Worm (Caenorhabditis elegans): ENCODE results near the gene mec-2.

The mec-2 gene

ce11 chrX:5565478-5565877, 2.1 kb upstream of the mec-2 start:
- no peak for TF ChIP-seq hif-1 (tag; optimal IDR thresholded peaks at IDR 0.05)
- TF ChIP-seq snpc-1.2 (GFP tag; IDR thresholded peaks at IDR 0.05), result no peak
- no peak for TF ChIP-seq gei-8 (GFP tag; optimal IDR thresholded peaks at IDR 0.05)
- TF ChIP-seq duxl-1 (tag; optimal IDR thresholded peaks at IDR 0.05; ENCODE audit: poor library complexity), result no peak
- TF ChIP-seq daf-8 (GFP tag; IDR thresholded peaks at IDR 0.05), result no peak
- TF ChIP-seq hmg-1.1 (GFP tag; IDR thresholded peaks at IDR 0.05), result no peak
- no peak for TF ChIP-seq nhr-48 (tag; optimal IDR thresholded peaks at IDR 0.05)
- no peak for TF ChIP-seq ZK546.5 (tag; optimal IDR thresholded peaks at IDR 0.05)
- TF ChIP-seq aly-2 (tag; optimal IDR thresholded peaks at IDR 0.05), result no peak
- no peak for TF ChIP-seq set-16 (GFP tag; IDR thresholded peaks at IDR 0.05)
- TF ChIP-seq ceh-20 (GFP tag; IDR thresholded peaks at IDR 0.05), result no peak
- TF ChIP-seq zfp-3 (GFP tag; conservative IDR thresholded peaks at IDR 0.05), result no peak
- TF ChIP-seq nhr-28 (tag; optimal IDR thresholded peaks at IDR 0.05), result no peak
- TF ChIP-seq skn-1 (tag; optimal IDR thresholded peaks at IDR 0.05), result no peak
- TF ChIP-seq attf-4 (tag; optimal IDR thresholded peaks at IDR 0.05), result no peak

ce11 chrX:5572638-5573037, 5.1 kb downstream of the mec-2 start:
- TF ChIP-seq set-16 (GFP tag; IDR thresholded peaks at IDR 0.05), result peak; percentile 66
- TF ChIP-seq Y48G9A.11 (GFP tag; IDR thresholded peaks at IDR 0.05), result 0 out of 2 replicates have a peak, but pooled peaks have one; percentile 7
- TF ChIP-seq unc-130 (GFP tag; optimal IDR thresholded peaks at IDR 0.05), result no peak

ce11 chrX:5579714-5580265, 12.2 kb downstream of the mec-2 start:
- TF ChIP-seq lin-13 (GFP tag; optimal IDR thresholded peaks at IDR 0.05) (no peak), ces-1 (GFP tag; optimal IDR thresholded peaks at IDR 0.05) (peak; percentile 2)

- TF ChIP-seq mxl-3 (GFP tag; optimal IDR thresholded peaks at IDR 0.05), result peak; percentile 38
- 0 out of 2 replicates have a peak, but pooled peaks have one; percentile 44 for TF ChIP-seq ceh-20 (GFP tag; IDR thresholded peaks at IDR 0.05)
- TF ChIP-seq aha-1 (tag), result peak; percentile 93
- TF ChIP-seq hlh-30 (tag; optimal IDR thresholded peaks at IDR 0.05; ENCODE audit: insufficient read depth), result peak; percentile 45
- TF ChIP-seq rbr-2 (tag; optimal IDR thresholded peaks at IDR 0.05), result peak; percentile 27
- TF ChIP-seq hif-1 (tag; optimal IDR thresholded peaks at IDR 0.05), result peak in 1 of 2 experiments; percentile 51
- peak in 1 of 2 experiments; percentile 8 for TF ChIP-seq mdl-1 (tag; optimal IDR thresholded peaks at IDR 0.05)
- TF ChIP-seq nhr-11 (tag; optimal IDR thresholded peaks at IDR 0.05), result peak; percentile 48
- peak; percentile 21; the same call in 1 of the 2 replicates for TF ChIP-seq dmd-6 (GFP tag; IDR thresholded peaks at IDR 0.05)
- TF ChIP-seq ctbp-1 (GFP tag; IDR thresholded peaks at IDR 0.05), result peak; percentile 21; the same call in 1 of the 2 replicates
- no peak for TF ChIP-seq mdt-29 (GFP tag; IDR thresholded peaks at IDR 0.05)
- TF ChIP-seq ztf-11 (tag; optimal IDR thresholded peaks at IDR 0.05), result no peak
- TF ChIP-seq lim-7 (GFP tag; IDR thresholded peaks at IDR 0.05), result 0 out of 2 replicates have a peak, but pooled peaks have one; percentile 41
- no peak for TF ChIP-seq Y48G9A.11 (GFP tag; IDR thresholded peaks at IDR 0.05)
- no peak for TF ChIP-seq ztf-7 (tag; optimal IDR thresholded peaks at IDR 0.05)
- peak; percentile 44 for TF ChIP-seq hlh-11 (tag; optimal IDR thresholded peaks at IDR 0.05)
- TF ChIP-seq lin-39 (tag; optimal IDR thresholded peaks at IDR 0.05), result no peak
- peak; percentile 67 for TF ChIP-seq hmg-1.1 (GFP tag; IDR thresholded peaks at IDR 0.05)
- TF ChIP-seq F44E2.7 (GFP tag; IDR thresholded peaks at IDR 0.05), result no peak
- no peak for TF ChIP-seq duxl-1 (tag; optimal IDR thresholded peaks at IDR 0.05; ENCODE audit: poor library complexity)
- no peak for TF ChIP-seq cey-2 (tag; optimal IDR thresholded peaks at IDR 0.05; ENCODE audit: borderline replicate concordance, insufficient read depth)
- TF ChIP-seq nhr-6 (tag; optimal IDR thresholded peaks at IDR 0.05), result no peak
- no peak for TF ChIP-seq ces-1 (GFP tag; optimal IDR thresholded peaks at IDR 0.05)
- TF ChIP-seq nhr-25 (tag; optimal IDR thresholded peaks at IDR 0.05; ENCODE audit: borderline replicate concordance, insufficient read depth), result no peak
- TF ChIP-seq nhr-28 (tag; optimal IDR thresholded peaks at IDR 0.05), result peak; percentile 25
- no peak for TF ChIP-seq nhr-102 (tag; optimal IDR thresholded peaks at IDR 0.05)
- peak in 1 of 2 experiments; percentile 14 for TF ChIP-seq daf-16 (GFP tag; optimal IDR thresholded peaks at IDR 0.05)
- no peak for TF ChIP-seq daf-16 (tag; optimal IDR thresholded peaks at IDR 0.05)
- TF ChIP-seq mep-1 (tag; optimal IDR thresholded peaks at IDR 0.05), result peak; percentile 57
- peak; percentile 72 for TF ChIP-seq set-16 (GFP tag; IDR thresholded peaks at IDR 0.05)
Observed at ce11 chrX:5591830-5592229, 24.3 kb downstream of the mec-2 start.

All from whole organism, L4 larva.